Fruit fly (Drosophila melanogaster): ENCODE results near the gene Pbp95.

DNA sequence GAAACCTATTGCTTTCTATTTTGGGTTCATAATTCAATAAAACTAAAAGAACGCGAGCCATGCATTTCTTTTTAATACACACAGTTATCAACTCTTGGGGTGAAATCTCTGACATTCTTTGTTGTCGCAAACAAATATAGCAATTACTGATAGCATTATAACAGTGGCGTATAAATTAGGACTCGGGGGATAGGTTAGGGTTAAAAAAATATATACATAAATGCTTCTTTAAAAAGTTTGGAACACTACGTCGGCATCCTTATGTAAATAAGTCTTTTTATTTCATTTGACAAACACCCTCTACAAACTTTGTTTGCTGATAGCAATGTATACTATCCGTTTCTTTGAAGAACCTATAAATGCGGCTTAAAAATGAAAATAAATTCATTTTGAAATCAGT lies 27.3 kb downstream of the Pbp95 start, which contains the start of gene CG43060:
- TF ChIP-seq D1 (tag; optimal IDR thresholded peaks at IDR 0.05) (no peak), CG34367 (tag; optimal IDR thresholded peaks at IDR 0.05) (no peak), gl (tag; optimal IDR thresholded peaks at IDR 0.05) (no peak), CG12605 (GFP tag; IDR thresholded peaks at IDR 0.05) (no peak), CG32121 (GFP tag; IDR thresholded peaks at IDR 0.05) (no peak), fd96Ca (GFP tag; IDR thresholded peaks at IDR 0.05) (no peak), CG15710 (tag; optimal IDR thresholded peaks at IDR 0.05) (no peak), CG14655 (GFP tag; optimal IDR thresholded peaks at IDR 0.05) (peak; percentile 38), Snoo (tag; optimal IDR thresholded peaks at IDR 0.05) (no peak), Pif1B (GFP tag; optimal IDR thresholded peaks at IDR 0.05) (no peak), CG17806 (tag; optimal IDR thresholded peaks at IDR 0.05) (peak; percentile 29), CG13204 (GFP tag; optimal IDR thresholded peaks at IDR 0.05) (no peak)

Data from whole organism, pupa.